Worm (Caenorhabditis elegans) whole organism, mixed stage, embryonic: Measurements from ENCODE around the gene dpy-9.

Source experiments
- M03D4.4 ChIP-seq: sonication (generic microtip); optimal IDR thresholded peaks from 2 replicates; lab custom pipeline; 2017; ENCODE audit warnings: mild to moderate bottlenecking, missing genetic modification characterization, missing compliant biosample characterization
- blmp-1 ChIP-seq: fragments of 150-350 bp; optimal IDR thresholded peaks from 2 replicates; lab custom pipeline; 2014; ENCODE audit warnings: missing biosample characterization, missing genetic modification characterization
- ceh-39 ChIP-seq: fragments of 150-350 bp; optimal IDR thresholded peaks from 2 replicates; lab custom pipeline; 2014; ENCODE audit warnings: missing biosample characterization, missing genetic modification characterization
- ceh-83 ChIP-seq: fragments of 200-800 bp; sonication (Bioruptor generic); optimal IDR thresholded peaks from 2 replicates; lab custom pipeline; 2018; ENCODE audit warnings: mild to moderate bottlenecking, missing genetic modification characterization, missing compliant biosample characterization
- ces-1 ChIP-seq: fragments of 150-350 bp; optimal IDR thresholded peaks from 2 replicates; lab custom pipeline; 2014; ENCODE audit warnings: missing biosample characterization, missing genetic modification reagents, missing genetic modification characterization
- cnd-1 ChIP-seq: fragments of 200-800 bp; sonication (Bioruptor generic); optimal IDR thresholded peaks from 2 replicates; lab custom pipeline; 2018; ENCODE audit warnings: mild to moderate bottlenecking, missing genetic modification characterization, missing compliant biosample characterization
- elt-1 ChIP-seq: sonication (generic microtip); optimal IDR thresholded peaks from 2 replicates; lab custom pipeline; 2017; ENCODE audit warnings: missing genetic modification characterization, mild to moderate bottlenecking, missing compliant biosample characterization, antibody characterized with exemption, moderate library complexity, borderline replicate concordance; ENCODE audit not compliant: insufficient read depth
- elt-3 ChIP-seq: fragments of 150-350 bp; optimal IDR thresholded peaks from 2 replicates; lab custom pipeline; 2014; ENCODE audit warnings: missing biosample characterization, missing genetic modification characterization
- flh-1 ChIP-seq: fragments of 200-800 bp; sonication (Bioruptor generic); optimal IDR thresholded peaks from 2 replicates; lab custom pipeline; 2018; ENCODE audit warnings: mild to moderate bottlenecking, missing genetic modification characterization, moderate library complexity, missing compliant biosample characterization
- ham-2 ChIP-seq: fragments of 200-800 bp; sonication (Bioruptor generic); optimal IDR thresholded peaks from 2 replicates; lab custom pipeline; 2018; ENCODE audit warnings: mild to moderate bottlenecking, missing genetic modification characterization, missing compliant biosample characterization
- lin-32 ChIP-seq: fragments of 200-800 bp; sonication (Bioruptor generic); optimal IDR thresholded peaks from 2 replicates; lab custom pipeline; 2018; ENCODE audit warnings: mild to moderate bottlenecking, missing genetic modification characterization, missing compliant biosample characterization
- mab-5 ChIP-seq: fragments of 150-350 bp; optimal IDR thresholded peaks from 2 replicates; lab custom pipeline; 2014; ENCODE audit warnings: missing biosample characterization, missing genetic modification characterization
- nhr-28 ChIP-seq: fragments of 150-350 bp; optimal IDR thresholded peaks from 2 replicates; lab custom pipeline; 2014; ENCODE audit warnings: missing biosample characterization, missing genetic modification characterization
- nhr-76 ChIP-seq: sonication (generic microtip); optimal IDR thresholded peaks from 2 replicates; lab custom pipeline; 2017; ENCODE audit warnings: missing biosample characterization, missing genetic modification characterization
- pha-4 ChIP-seq: fragments of 150-350 bp; optimal IDR thresholded peaks from 2 replicates; lab custom pipeline; 2018; ENCODE audit warnings: missing biosample characterization, missing genetic modification reagents, missing genetic modification characterization
- sem-2 ChIP-seq: fragments of 200-800 bp; sonication (Bioruptor generic); optimal IDR thresholded peaks from 2 replicates; lab custom pipeline; 2018; ENCODE audit warnings: mild to moderate bottlenecking, missing genetic modification characterization, missing compliant biosample characterization
- sptf-1 ChIP-seq: sonication (generic microtip); optimal IDR thresholded peaks from 2 replicates; lab custom pipeline; 2017; ENCODE audit warnings: mild to moderate bottlenecking, missing genetic modification characterization, moderate library complexity, missing compliant biosample characterization
- unc-120 ChIP-seq: sonication (generic microtip); optimal IDR thresholded peaks from 2 replicates; lab custom pipeline; 2017; ENCODE audit warnings: missing genetic modification characterization, missing compliant biosample characterization; ENCODE audit not compliant: poor library complexity, severe bottlenecking
- unc-39 ChIP-seq: fragments of 150-350 bp; optimal IDR thresholded peaks from 2 replicates; lab custom pipeline; 2014; ENCODE audit warnings: missing biosample characterization, missing genetic modification characterization
- zip-8 ChIP-seq: fragments of 150-350 bp; optimal IDR thresholded peaks from 2 replicates; lab custom pipeline; 2014; ENCODE audit warnings: missing biosample characterization, missing genetic modification characterization
- ztf-11 ChIP-seq: fragments of 150-350 bp; optimal IDR thresholded peaks from 2 replicates; lab custom pipeline; 2014; ENCODE audit warnings: missing biosample characterization, missing genetic modification characterization

The dpy-9 gene

DNA sequence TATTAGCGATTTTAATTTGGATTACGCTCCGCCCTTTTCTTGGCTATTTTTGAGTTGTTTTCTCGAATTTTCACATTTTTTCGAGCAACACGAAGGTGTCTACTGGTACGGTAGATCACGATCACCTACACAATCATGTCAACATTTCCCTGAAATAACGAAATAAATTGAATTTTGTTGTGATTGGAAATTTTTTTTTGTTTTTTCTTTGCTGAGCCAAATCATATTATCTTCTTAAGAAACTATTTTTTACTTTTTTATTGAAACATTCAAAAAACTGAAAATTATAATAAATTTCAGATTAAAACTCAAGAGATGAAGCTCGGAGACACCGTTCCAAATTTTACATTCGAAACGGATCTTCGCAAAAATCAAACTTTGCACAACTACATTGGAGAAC, 40.8 kb downstream of the dpy-9 start, which contains the start of gene prdx-6:
Gene prdx-6, plus strand, starts transcription at position 301 of the 400 bp plus-strand sequence.
- TF ChIP-seq elt-1 (no peak), mab-5 (tag; lab: Kevin White, UChicago) (no peak), lin-32 (no peak), nhr-76 (tag; lab: Kevin White, UChicago) (no peak), ham-2 (GFP tag; lab: Kevin White, UChicago) (no peak), ceh-83 (GFP tag; lab: Kevin White, UChicago) (no peak), ztf-11 (tag; lab: Kevin White, UChicago) (no peak), flh-1 (no peak), sem-2 (GFP tag; lab: Kevin White, UChicago) (no peak), ces-1 (GFP tag; lab: Kevin White, UChicago) (no peak), blmp-1 (tag; lab: Kevin White, UChicago) (no peak), M03D4.4 (tag; lab: Kevin White, UChicago) (no peak), pha-4 (no peak), unc-39 (tag; lab: Kevin White, UChicago) (no peak), cnd-1 (tag; lab: Kevin White, UChicago) (no peak), elt-3 (tag; lab: Kevin White, UChicago) (no peak), zip-8 (tag; lab: Kevin White, UChicago) (no peak)

DNA sequence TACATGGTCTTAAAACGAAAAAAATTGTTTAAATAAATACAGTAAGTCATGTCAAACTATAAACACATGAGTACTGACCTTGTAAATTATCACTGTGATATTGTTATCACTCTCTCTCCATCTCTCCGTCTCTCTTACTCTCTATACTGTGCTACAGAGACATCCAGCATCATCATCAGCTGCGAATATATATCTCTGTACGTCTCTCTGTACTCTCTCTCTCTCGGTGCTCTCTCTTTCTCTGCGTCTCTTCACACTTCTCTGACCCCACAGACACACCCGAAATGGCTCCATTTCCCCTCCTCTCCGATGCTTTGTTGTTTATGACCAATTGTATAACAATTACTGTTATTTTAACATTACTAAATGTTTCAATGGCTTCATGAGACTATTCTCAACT, 48.4 kb downstream of the dpy-9 start:
- peak; percentile 9 for TF ChIP-seq pha-4
- no peak for TF ChIP-seq flh-1
- no peak for TF ChIP-seq nhr-28 (tag; lab: Kevin White, UChicago)
- TF ChIP-seq unc-120 (tag; lab: Kevin White, UChicago): peak; percentile 81
- TF ChIP-seq ces-1 (GFP tag; lab: Kevin White, UChicago): peak; percentile 28
- no peak for TF ChIP-seq zip-8 (tag; lab: Kevin White, UChicago)
- TF ChIP-seq elt-3 (tag; lab: Kevin White, UChicago): peak; percentile 64
- TF ChIP-seq lin-32: no peak
- TF ChIP-seq sptf-1 (tag; lab: Kevin White, UChicago): no peak

DNA sequence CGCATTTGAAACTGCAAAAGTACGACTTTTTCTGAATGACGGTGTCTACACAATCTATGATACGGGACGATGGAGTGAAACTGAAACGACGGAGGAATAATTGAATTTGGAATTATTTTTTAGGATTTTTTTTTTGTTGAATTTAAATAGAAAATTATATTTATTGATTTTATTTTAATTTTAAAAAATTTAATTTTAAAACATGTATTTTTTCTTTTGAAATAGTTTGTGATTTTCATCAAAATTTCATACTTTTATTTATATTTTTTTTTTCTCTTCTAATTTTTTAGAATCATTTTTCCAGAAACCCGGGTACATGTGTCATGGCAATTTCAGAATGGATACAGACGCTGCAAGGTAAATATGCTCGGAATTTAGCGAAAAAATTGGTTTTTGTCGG, 51.1 kb downstream of the dpy-9 start, which contains the start of gene Y38C1AA.1:
Gene Y38C1AA.1, plus strand, starts transcription at position 301 of the 400 bp plus-strand sequence.
- TF ChIP-seq zip-8 (tag; lab: Kevin White, UChicago): no peak
- TF ChIP-seq cnd-1 (tag; lab: Kevin White, UChicago): no peak
- no peak for TF ChIP-seq ceh-39
- TF ChIP-seq unc-39 (tag; lab: Kevin White, UChicago): no peak
- TF ChIP-seq sem-2 (GFP tag; lab: Kevin White, UChicago): no peak
